Worm (Caenorhabditis elegans) whole organism, L4/young adult: ENCODE results near the gene cox-6B.
A peak's percentile ranks its signal among the peaks of the same experiment; 100 is the strongest.

Experiments used
- dao-5 ChIP-seq: sonication (generic microtip); optimal IDR thresholded peaks from 2 replicates; lab custom pipeline; 2016; ENCODE audit warnings: missing genotype, missing genetic modification characterization, moderate library complexity, missing compliant biosample characterization
- him-1 ChIP-seq: sonication (generic microtip); optimal IDR thresholded peaks from 2 replicates; lab custom pipeline; 2016; ENCODE audit warnings: missing genotype, missing genetic modification reagents, missing genetic modification characterization, missing compliant biosample characterization

DNA sequence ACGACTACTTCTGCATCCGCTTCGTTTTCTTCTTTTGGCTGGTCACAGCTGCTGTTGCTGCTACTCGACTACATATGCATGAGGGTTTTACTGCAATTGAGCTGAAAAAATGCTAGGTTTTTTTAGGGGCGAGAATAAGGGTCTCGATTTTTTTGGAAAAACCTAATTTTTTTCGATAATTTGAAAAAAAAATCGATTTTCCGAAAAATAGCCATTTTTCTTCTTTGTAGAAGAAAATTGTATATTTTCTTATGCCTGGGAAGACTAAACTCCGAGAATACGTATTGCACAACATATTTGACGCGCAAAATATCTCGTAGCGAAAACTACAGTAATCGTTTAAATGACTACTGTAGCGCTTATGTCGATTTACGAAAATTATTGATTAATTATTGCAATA, 17.1 kb downstream of the cox-6B start, which contains the start of gene tmem-132:
- TF ChIP-seq him-1 (tag; lab: Kevin White, UChicago): peak; percentile 22
- TF ChIP-seq dao-5 (tag; lab: Kevin White, UChicago): no peak
